Fruit fly (Drosophila melanogaster): Measurements from ENCODE around the gene CG8664.

Gene CG8664

dm6 chrX:17244854-17245253 lies 37.7 kb downstream of the CG8664 start, which contains the start of gene CG8915:
Gene CG8915, minus strand, starts transcription at chrX:17245001.
- TF ChIP-seq usp (GFP tag; optimal IDR thresholded peaks at IDR 0.05) (no peak), CG8478 (optimal IDR thresholded peaks at IDR 0.05) (no peak), psq (optimal IDR thresholded peaks at IDR 0.05) (no peak), EcR (GFP tag; optimal IDR thresholded peaks at IDR 0.05) (no peak), pan (optimal IDR thresholded peaks at IDR 0.05) (no peak), Dll (optimal IDR thresholded peaks at IDR 0.05) (no peak)

- TF ChIP-seq pan (optimal IDR thresholded peaks at IDR 0.05) = no peak
- no peak for TF ChIP-seq psq (optimal IDR thresholded peaks at IDR 0.05)
- no peak for TF ChIP-seq EcR (GFP tag; optimal IDR thresholded peaks at IDR 0.05)
- TF ChIP-seq Dll (optimal IDR thresholded peaks at IDR 0.05) = no peak
- no peak for TF ChIP-seq usp (GFP tag; optimal IDR thresholded peaks at IDR 0.05)
Observed at dm6 chrX:17237421-17237820, 45.1 kb downstream of the CG8664 start.

DNA sequence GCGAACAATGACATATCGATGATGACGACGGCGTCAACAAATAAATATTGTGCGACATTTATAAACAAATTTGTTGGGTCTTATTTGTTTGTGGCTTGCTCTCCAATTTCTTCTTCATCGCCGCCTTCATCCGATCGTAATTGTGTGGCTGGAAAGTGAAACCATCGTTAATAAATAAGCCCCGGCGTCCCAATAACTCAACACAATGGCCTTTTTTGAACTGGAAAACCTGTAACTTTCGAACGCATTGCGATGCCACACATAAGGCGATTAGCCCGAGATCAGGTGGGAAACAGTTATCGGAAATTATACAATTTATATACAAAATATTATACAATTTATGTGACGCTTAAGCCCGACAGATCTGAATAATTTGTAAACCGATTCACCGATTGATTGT lies 46.1 kb downstream of the CG8664 start:
- TF ChIP-seq Dll (optimal IDR thresholded peaks at IDR 0.05) = no peak
- no peak for TF ChIP-seq psq (optimal IDR thresholded peaks at IDR 0.05)
- no peak for TF ChIP-seq EcR (GFP tag; optimal IDR thresholded peaks at IDR 0.05)
- TF ChIP-seq CG8478 (optimal IDR thresholded peaks at IDR 0.05) = no peak

DNA sequence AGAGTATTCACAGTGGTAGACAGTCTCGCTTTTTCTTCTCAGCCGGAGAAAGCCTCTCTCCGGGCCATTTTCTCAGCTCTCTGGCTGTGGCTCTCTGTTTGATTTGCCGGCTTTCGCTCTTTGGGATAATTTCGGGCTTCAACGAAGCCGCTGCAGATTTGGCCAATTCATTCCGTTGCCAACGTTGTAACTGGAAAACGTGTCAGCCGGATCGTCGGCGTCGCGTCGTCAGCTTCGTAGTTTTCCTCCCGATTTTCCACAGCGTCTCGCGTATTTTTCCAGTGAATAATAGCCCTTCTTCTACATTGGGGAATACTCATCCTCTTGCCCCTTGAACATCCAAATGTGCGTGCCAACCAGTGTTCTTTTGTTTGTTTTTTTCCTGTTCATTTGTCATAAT lies 49.9 kb downstream of the CG8664 start, which contains the start of gene f:
f (plus strand) TSS at position 301 of the 400 bp plus-strand sequence.
- TF ChIP-seq EcR (GFP tag; optimal IDR thresholded peaks at IDR 0.05) (no peak), pan (optimal IDR thresholded peaks at IDR 0.05) (no peak), psq (optimal IDR thresholded peaks at IDR 0.05) (no peak), CG8478 (optimal IDR thresholded peaks at IDR 0.05) (no peak)

dm6 chrX:17230944-17231343 lies 51.6 kb downstream of the CG8664 start, which contains the start of gene CG10597:
Gene CG10597, minus strand, starts transcription at chrX:17231044.
- no peak for TF ChIP-seq pan (optimal IDR thresholded peaks at IDR 0.05)
- no peak for TF ChIP-seq usp (GFP tag; optimal IDR thresholded peaks at IDR 0.05)
- TF ChIP-seq psq (optimal IDR thresholded peaks at IDR 0.05) = no peak
- no peak for TF ChIP-seq EcR (GFP tag; optimal IDR thresholded peaks at IDR 0.05)
- no peak for TF ChIP-seq CG8478 (optimal IDR thresholded peaks at IDR 0.05)
- no peak for TF ChIP-seq Dll (optimal IDR thresholded peaks at IDR 0.05)

Measured in whole organism.